Fruit fly (Drosophila melanogaster) whole organism, embryonic: ENCODE results near the gene MED18.

Experiments
- CG10321 ChIP-seq: fragments of 200-800 bp; sonication (Bioruptor generic); IDR thresholded peaks from 2 replicates; pipeline ENCODE4 v1.3.6; 2022; ENCODE audit warnings: missing biosample characterization, missing genetic modification characterization
- CG12219 ChIP-seq: fragments of 200-800 bp; sonication (Bioruptor generic); optimal IDR thresholded peaks from 3 replicates; lab custom pipeline; 2018; ENCODE audit warnings: missing biosample characterization, mild to moderate bottlenecking, missing genetic modification characterization
- CG13296 ChIP-seq: fragments of 200-800 bp; sonication (Bioruptor generic); optimal IDR thresholded peaks from 3 replicates; lab custom pipeline; 2018; ENCODE audit warnings: missing biosample characterization, mild to moderate bottlenecking, missing genetic modification characterization
- CG16815 ChIP-seq: fragments of 200-800 bp; sonication (Bioruptor generic); optimal IDR thresholded peaks from 3 replicates; lab custom pipeline; 2017; ENCODE audit warnings: missing biosample characterization, mild to moderate bottlenecking, missing genetic modification characterization
- CG16863 ChIP-seq: fragments of 200-800 bp; sonication (Bioruptor generic); optimal IDR thresholded peaks from 3 replicates; lab custom pipeline; 2016; ENCODE audit warnings: missing biosample characterization, missing genetic modification characterization
- CG17385 ChIP-seq: fragments of 200-800 bp; sonication (Bioruptor generic); optimal IDR thresholded peaks from 3 replicates; lab custom pipeline; 2018; ENCODE audit warnings: missing biosample characterization, mild to moderate bottlenecking, missing genetic modification characterization
- CG17568 ChIP-seq: fragments of 200-800 bp; sonication (Bioruptor generic); optimal IDR thresholded peaks from 2 replicates; lab custom pipeline; 2018; ENCODE audit warnings: missing biosample characterization, mild to moderate bottlenecking, missing genetic modification characterization, moderate library complexity
- CG18599 ChIP-seq: fragments of 200-800 bp; sonication (Bioruptor generic); optimal IDR thresholded peaks from 3 replicates; lab custom pipeline; 2017; ENCODE audit warnings: missing biosample characterization, missing genetic modification characterization, mild to moderate bottlenecking, moderate library complexity, missing genetic modification reagents
- CG2129 ChIP-seq: fragments of 200-800 bp; sonication (Bioruptor generic); IDR thresholded peaks from 2 replicates; pipeline ENCODE4 v1.3.6; 2022; ENCODE audit warnings: missing biosample characterization, missing genetic modification characterization; ENCODE audit not compliant: partially characterized antibody
- CG2202 ChIP-seq: fragments of 200-800 bp; sonication (Bioruptor generic); optimal IDR thresholded peaks from 2 replicates; lab custom pipeline; 2018; ENCODE audit warnings: missing biosample characterization, mild to moderate bottlenecking, missing genetic modification characterization
- CG3726 ChIP-seq: fragments of 200-800 bp; sonication (Bioruptor generic); IDR thresholded peaks from 3 replicates; pipeline ENCODE4, ENCODE4 v1.3.6; 2022; ENCODE audit warnings: missing biosample characterization, missing genetic modification characterization
- CG3847 ChIP-seq: fragments of 200-800 bp; sonication (Bioruptor generic); IDR thresholded peaks from 2 replicates; pipeline ENCODE4 v1.3.6; 2022; ENCODE audit warnings: missing biosample characterization, missing genetic modification characterization
- CG6791 ChIP-seq: fragments of 200-800 bp; sonication (Bioruptor generic); IDR thresholded peaks from 3 replicates; pipeline ENCODE4 v1.3.6; 2022; ENCODE audit warnings: missing biosample characterization, missing genetic modification characterization; ENCODE audit not compliant: partially characterized antibody
- CG8478 ChIP-seq: fragments of >200 bp; optimal IDR thresholded peaks from 2 replicates; lab custom pipeline; 2018
- CTCF ChIP-seq: fragments of 200-800 bp; sonication (Bioruptor generic); optimal IDR thresholded peaks from 2 replicates; lab custom pipeline; 2017; ENCODE audit warnings: missing biosample characterization, mild to moderate bottlenecking, missing genetic modification characterization, moderate library complexity
- D ChIP-seq, 2 experiments: fragments of 200-800 bp in 1 of 2; fragments of >200 bp in 1 of 2; sonication (Bioruptor generic) in 1 of 2; optimal IDR thresholded peaks; 2 replicates in 1 of 2; 3 replicates in 1 of 2; lab custom pipeline; 2017; ENCODE audit warnings: mild to moderate bottlenecking in 1 of 2, missing biosample characterization in 1 of 2, missing genetic modification characterization in 1 of 2, missing genetic modification reagents in 1 of 2
- Kr ChIP-seq: fragments of 200-800 bp; sonication (Bioruptor generic); optimal IDR thresholded peaks from 2 replicates; lab custom pipeline; 2017; ENCODE audit warnings: missing biosample characterization, mild to moderate bottlenecking, missing genetic modification characterization
- MTF-1 ChIP-seq: fragments of 200-800 bp; sonication (Bioruptor generic); optimal IDR thresholded peaks from 2 replicates; lab custom pipeline; 2018; ENCODE audit warnings: missing biosample characterization, mild to moderate bottlenecking, missing genetic modification characterization, borderline replicate concordance
- Myb ChIP-seq: fragments of 200-800 bp; sonication (Bioruptor generic); optimal IDR thresholded peaks from 2 replicates; lab custom pipeline; 2016; ENCODE audit warnings: missing biosample characterization, missing genetic modification characterization
- NC2β ChIP-seq: fragments of 200-800 bp; sonication (Bioruptor generic); optimal IDR thresholded peaks from 2 replicates; lab custom pipeline; 2016; ENCODE audit warnings: missing biosample characterization, missing genetic modification characterization
- Nf-YA ChIP-seq: fragments of 200-800 bp; sonication (Bioruptor generic); IDR thresholded peaks from 2 replicates; pipeline ENCODE4 v1.3.6; 2022; ENCODE audit warnings: missing biosample characterization, missing genetic modification characterization
- Opbp ChIP-seq: fragments of 200-800 bp; sonication (Bioruptor generic); IDR thresholded peaks from 3 replicates; pipeline ENCODE4 v1.3.6; 2022; ENCODE audit warnings: missing biosample characterization, missing genetic modification characterization; ENCODE audit not compliant: partially characterized antibody
- Optix ChIP-seq: fragments of 200-800 bp; sonication (Bioruptor generic); IDR thresholded peaks from 3 replicates; pipeline ENCODE4 v1.3.6; 2022; ENCODE audit warnings: missing biosample characterization, missing genetic modification characterization
- Pdp1 ChIP-seq, 2 experiments: fragments of 200-800 bp; sonication (Bioruptor generic); optimal IDR thresholded peaks; 3 replicates each; lab custom pipeline; 2016; ENCODE audit warnings: missing biosample characterization in 2 of 2, missing genetic modification characterization in 2 of 2, mild to moderate bottlenecking in 1 of 2, moderate library complexity in 1 of 2
- Sox100B ChIP-seq: fragments of 200-800 bp; sonication (Bioruptor generic); optimal IDR thresholded peaks from 3 replicates; lab custom pipeline; 2018; ENCODE audit warnings: missing biosample characterization, mild to moderate bottlenecking, missing genetic modification characterization
- Sox102F ChIP-seq: fragments of 200-800 bp; sonication (Bioruptor generic); optimal IDR thresholded peaks from 2 replicates; lab custom pipeline; 2018; ENCODE audit warnings: missing biosample characterization, mild to moderate bottlenecking, missing genetic modification characterization, moderate library complexity
- Stat92E ChIP-seq, 3 experiments: fragments of >200 bp in 2 of 3; fragments of 200-800 bp in 1 of 3; sonication (Bioruptor generic) in 1 of 3; optimal IDR thresholded peaks; 2 replicates each; lab custom pipeline; 2017 to 2019; ENCODE audit warnings: missing biosample characterization in 3 of 3, missing genetic modification characterization in 3 of 3, mild to moderate bottlenecking in 1 of 3, moderate library complexity in 1 of 3
- YL-1 ChIP-seq: fragments of 200-800 bp; sonication (Bioruptor generic); optimal IDR thresholded peaks from 3 replicates; lab custom pipeline; 2017; ENCODE audit warnings: missing biosample characterization, mild to moderate bottlenecking, missing genetic modification characterization
- abd-A ChIP-seq: fragments of 200-800 bp; sonication (Bioruptor generic); optimal IDR thresholded peaks from 3 replicates; lab custom pipeline; 2019; ENCODE audit warnings: missing biosample characterization, mild to moderate bottlenecking, missing genetic modification characterization, moderate library complexity
- ac ChIP-seq: fragments of 200-800 bp; sonication (Bioruptor generic); optimal IDR thresholded peaks from 3 replicates; lab custom pipeline; 2017; ENCODE audit warnings: missing biosample characterization, mild to moderate bottlenecking, missing genetic modification characterization
- bsh ChIP-seq, 2 experiments: fragments of 200-800 bp; sonication (Bioruptor generic); optimal IDR thresholded peaks; 2 replicates each; lab custom pipeline; 2017 to 2018; ENCODE audit warnings: mild to moderate bottlenecking in 2 of 2, missing biosample characterization in 2 of 2, missing genetic modification characterization in 2 of 2, moderate library complexity in 1 of 2
- cas ChIP-seq: fragments of 200-800 bp; sonication (Bioruptor generic); IDR thresholded peaks from 2 replicates; pipeline ENCODE4 v1.3.6; 2022; ENCODE audit warnings: missing biosample characterization, missing genetic modification characterization
- corto ChIP-seq: fragments of 200-800 bp; sonication (Bioruptor generic); optimal IDR thresholded peaks from 2 replicates; lab custom pipeline; 2016; ENCODE audit warnings: missing biosample characterization, mild to moderate bottlenecking, missing genetic modification characterization, moderate library complexity
- dimm ChIP-seq: fragments of 200-800 bp; sonication (Bioruptor generic); IDR thresholded peaks from 2 replicates; pipeline ENCODE4 v1.3.6; 2022; ENCODE audit warnings: missing biosample characterization, missing genetic modification characterization
- dpn ChIP-seq, 2 experiments: fragments of 200-800 bp; sonication (Bioruptor generic); optimal IDR thresholded peaks; 3 replicates each; lab custom pipeline; 2016; ENCODE audit warnings: missing biosample characterization in 2 of 2, missing genetic modification characterization in 2 of 2
- grau ChIP-seq: fragments of 200-800 bp; optimal IDR thresholded peaks from 3 replicates; lab custom pipeline; 2019; ENCODE audit warnings: missing biosample characterization, mild to moderate bottlenecking, missing genetic modification characterization, moderate library complexity
- h ChIP-seq: fragments of >200 bp; optimal IDR thresholded peaks from 2 replicates; lab custom pipeline; 2017
- luna ChIP-seq: fragments of 200-800 bp; sonication (Bioruptor generic); optimal IDR thresholded peaks from 2 replicates; lab custom pipeline; 2016; ENCODE audit warnings: missing biosample characterization, missing genetic modification characterization
- pb ChIP-seq: fragments of 200-800 bp; sonication (Bioruptor generic); optimal IDR thresholded peaks from 3 replicates; lab custom pipeline; 2016; ENCODE audit warnings: missing biosample characterization, missing genetic modification characterization
- prd ChIP-seq, 3 experiments: fragments of >200 bp in 2 of 3; fragments of 200-800 bp in 1 of 3; sonication (Bioruptor generic) in 1 of 3; optimal IDR thresholded peaks in 2 of 3; IDR thresholded peaks in 1 of 3; 2 replicates in 2 of 3; 3 replicates in 1 of 3; pipeline versions ENCODE4 v1.3.6 to Lab custom; 2017 to 2022; ENCODE audit warnings: missing biosample characterization in 1 of 3, missing genetic modification characterization in 1 of 3
- psq ChIP-seq: fragments of 200-800 bp; sonication (Bioruptor generic); optimal IDR thresholded peaks from 2 replicates; lab custom pipeline; 2017; ENCODE audit warnings: missing biosample characterization, missing genetic modification characterization
- sc ChIP-seq, 3 experiments: fragments of >200 bp in 2 of 3; fragments of 200-800 bp in 1 of 3; sonication (Bioruptor generic) in 1 of 3; optimal IDR thresholded peaks; 2 replicates in 2 of 3; 3 replicates in 1 of 3; lab custom pipeline; 2017; ENCODE audit warnings: mild to moderate bottlenecking in 1 of 3, missing biosample characterization in 1 of 3, missing genetic modification characterization in 1 of 3, missing genetic modification reagents in 1 of 3
- sens-2 ChIP-seq: fragments of 200-800 bp; sonication (Bioruptor generic); IDR thresholded peaks from 2 replicates; pipeline ENCODE4 v1.3.6; 2022; ENCODE audit warnings: missing biosample characterization, missing genetic modification characterization
- shn ChIP-seq: fragments of 200-800 bp; sonication (Bioruptor generic); optimal IDR thresholded peaks from 3 replicates; lab custom pipeline; 2016; ENCODE audit warnings: missing biosample characterization, missing genetic modification characterization
- slou ChIP-seq: fragments of 200-800 bp; sonication (Bioruptor generic); optimal IDR thresholded peaks from 3 replicates; lab custom pipeline; 2016; ENCODE audit warnings: missing biosample characterization, missing genetic modification characterization
- stc ChIP-seq: fragments of 200-800 bp; sonication (Bioruptor generic); IDR thresholded peaks from 2 replicates; pipeline ENCODE4 v1.3.6; 2022; ENCODE audit warnings: missing biosample characterization, missing genetic modification characterization
- tio ChIP-seq: fragments of 200-800 bp; sonication (Bioruptor generic); optimal IDR thresholded peaks from 2 replicates; lab custom pipeline; 2017; ENCODE audit warnings: missing biosample characterization, missing genetic modification characterization, inconsistent platforms
- tup ChIP-seq: fragments of 200-800 bp; sonication (Bioruptor generic); optimal IDR thresholded peaks from 2 replicates; lab custom pipeline; 2016; ENCODE audit warnings: missing biosample characterization, mild to moderate bottlenecking, missing genetic modification characterization, moderate library complexity
- vvl ChIP-seq: fragments of 200-800 bp; sonication (Bioruptor generic); IDR thresholded peaks from 2 replicates; pipeline ENCODE4 v1.3.6; 2022; ENCODE audit warnings: missing biosample characterization, missing genetic modification characterization

The MED18 gene

DNA sequence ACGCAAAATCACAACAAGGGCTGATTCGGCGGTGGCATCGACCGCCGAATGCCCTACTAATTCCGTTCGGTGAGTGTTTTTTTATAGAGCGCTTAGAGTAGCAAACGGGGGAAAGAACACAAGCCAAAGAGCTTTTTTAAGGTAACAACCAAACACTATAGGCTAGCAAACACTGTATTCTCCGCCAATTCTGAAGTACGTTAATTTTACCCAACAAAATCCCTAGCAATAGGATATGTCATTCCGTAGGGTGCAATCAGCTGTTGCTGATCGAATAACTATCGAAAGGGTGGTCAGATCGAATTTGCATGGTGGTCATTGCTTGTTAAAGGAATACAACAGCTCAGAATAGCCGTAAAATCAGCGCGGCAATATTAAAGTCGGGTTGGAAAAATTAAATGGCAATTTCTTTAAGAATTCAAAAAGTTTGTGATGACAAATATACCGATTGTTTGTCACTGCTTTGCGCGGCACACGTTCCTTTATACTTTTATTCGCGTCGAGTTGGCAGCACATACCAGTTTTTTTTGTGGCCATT lies 42.1 kb downstream of the MED18 start, which contains the start of gene mip130 (continued):
- no peak for TF ChIP-seq dimm (GFP tag; lab: Robert Waterston, UW)
- peak; percentile 57 for TF ChIP-seq grau (tag; lab: Kevin White, UChicago)
- peak; percentile 56 for TF ChIP-seq Myb (GFP tag; lab: Kevin White, UChicago)
- no peak for TF ChIP-seq luna (GFP tag; lab: Kevin White, UChicago)
- TF ChIP-seq stc, result no peak
- no peak for TF ChIP-seq Nf-YA
- no peak for TF ChIP-seq CTCF (GFP tag; lab: Kevin White, UChicago)
- peak; percentile 17; the same call in 1 of the 3 replicates for TF ChIP-seq Optix
- peak; percentile 44; the same call in 1 of the 3 replicates for TF ChIP-seq Opbp (GFP tag; lab: Robert Waterston, UW)
- no peak for TF ChIP-seq CG17568
- peak; percentile 48; the same call in 1 of the 2 replicates for TF ChIP-seq CG2129 (GFP tag; lab: Robert Waterston, UW)
- no peak for TF ChIP-seq Sox102F (GFP tag; lab: Kevin White, UChicago)
- no peak for TF ChIP-seq shn
- no peak for TF ChIP-seq h (lab: Kevin White, UChicago)
- no peak for TF ChIP-seq CG8478 (lab: Kevin White, UChicago)
- no peak for TF ChIP-seq D (optimal IDR thresholded peaks at IDR 0.05; lab: Kevin White, UChicago)
- no peak for TF ChIP-seq D (GFP tag; optimal IDR thresholded peaks at IDR 0.05; lab: Kevin White, UChicago)
- TF ChIP-seq CG3726, result no peak
- no peak for TF ChIP-seq Kr (GFP tag; lab: Kevin White, UChicago)
- no peak for TF ChIP-seq prd (optimal IDR thresholded peaks at IDR 0.05; lab: Kevin White, UChicago)
- TF ChIP-seq prd (GFP tag; IDR thresholded peaks at IDR 0.05; lab: Robert Waterston, UW), result peak; percentile 40; the same call in 1 of the 3 replicates
- peak; percentile 21 to 40 for TF ChIP-seq Pdp1 (GFP tag; optimal IDR thresholded peaks at IDR 0.05; lab: Kevin White, UChicago)
- TF ChIP-seq slou, result no peak
- no peak for TF ChIP-seq sc (optimal IDR thresholded peaks at IDR 0.05; lab: Kevin White, UChicago)
- TF ChIP-seq sc (GFP tag; optimal IDR thresholded peaks at IDR 0.05; lab: Kevin White, UChicago), result no peak
- peak; percentile 31 to 40 for TF ChIP-seq dpn (GFP tag; optimal IDR thresholded peaks at IDR 0.05; lab: Kevin White, UChicago)
- no peak for TF ChIP-seq Sox100B
- TF ChIP-seq tup (GFP tag; lab: Kevin White, UChicago), result no peak
- peak; percentile 50 for TF ChIP-seq CG17385 (GFP tag; lab: Kevin White, UChicago)
- no peak for TF ChIP-seq MTF-1 (GFP tag; lab: Kevin White, UChicago)
- TF ChIP-seq NC2β, result no peak
- TF ChIP-seq bsh (GFP tag; optimal IDR thresholded peaks at IDR 0.05; lab: Kevin White, UChicago), result peak in 1 of 2 experiments; percentile 42
- no peak for TF ChIP-seq YL-1 (GFP tag; lab: Kevin White, UChicago)
- peak; percentile 17 for TF ChIP-seq pb (GFP tag; lab: Kevin White, UChicago)
- TF ChIP-seq CG13296 (GFP tag; lab: Kevin White, UChicago), result no peak
- TF ChIP-seq corto (GFP tag; lab: Kevin White, UChicago), result no peak
- TF ChIP-seq sens-2 (GFP tag; lab: Robert Waterston, UW), result no peak
- TF ChIP-seq CG2202, result no peak
- no peak for TF ChIP-seq tio (GFP tag; lab: Kevin White, UChicago)
- TF ChIP-seq CG3847 (GFP tag; lab: Robert Waterston, UW), result peak; percentile 31; the same call in 1 of the 2 replicates
- TF ChIP-seq CG6791 (GFP tag; lab: Robert Waterston, UW), result peak; percentile 73
- TF ChIP-seq CG16863, result no peak
- no peak for TF ChIP-seq CG16815 (GFP tag; lab: Kevin White, UChicago)
- no peak for TF ChIP-seq cas (GFP tag; lab: Robert Waterston, UW)
- TF ChIP-seq CG10321 (GFP tag; lab: Robert Waterston, UW), result no peak
- TF ChIP-seq CG12219 (GFP tag; lab: Kevin White, UChicago), result peak; percentile 41
- no peak for TF ChIP-seq Stat92E (GFP tag; optimal IDR thresholded peaks at IDR 0.05; lab: Kevin White, UChicago)
- no peak for TF ChIP-seq psq (GFP tag; lab: Kevin White, UChicago)
- peak; percentile 19 for TF ChIP-seq vvl (GFP tag; lab: Robert Waterston, UW)
- TF ChIP-seq abd-A (tag; lab: Kevin White, UChicago), result no peak
- TF ChIP-seq ac (GFP tag; lab: Kevin White, UChicago), result no peak
- peak; percentile 54 for TF ChIP-seq CG18599
